Worm (Caenorhabditis elegans): ENCODE data around the gene T25B9.8.

- TF ChIP-seq sdc-2 (tag; optimal IDR thresholded peaks at IDR 0.05) (no peak), unc-42 (tag; optimal IDR thresholded peaks at IDR 0.05) (no peak), fkh-10 (GFP tag; optimal IDR thresholded peaks at IDR 0.05) (no peak), ceh-30 (tag; optimal IDR thresholded peaks at IDR 0.05) (no peak), ceh-2 (tag; optimal IDR thresholded peaks at IDR 0.05) (no peak), unc-86 (tag; optimal IDR thresholded peaks at IDR 0.05) (no peak), ama-1 (optimal IDR thresholded peaks at IDR 0.05) (no peak), ahr-1 (tag; optimal IDR thresholded peaks at IDR 0.05) (no peak), pha-4 (tag; optimal IDR thresholded peaks at IDR 0.05) (no peak), elt-2 (tag; optimal IDR thresholded peaks at IDR 0.05) (peak; percentile 84), ceh-31 (tag; optimal IDR thresholded peaks at IDR 0.05) (no peak), tbx-7 (tag; optimal IDR thresholded peaks at IDR 0.05) (no peak)
These were observed 16.1 kb upstream of the T25B9.8 start for ce11 chrIV:10784085-10784484.
